Fruit fly (Drosophila melanogaster) whole organism, embryonic: ENCODE results near the gene CG3625.

Experiments
- CG11398 ChIP-seq: fragments of 200-800 bp; sonication (Bioruptor generic); optimal IDR thresholded peaks from 2 replicates; lab custom pipeline; 2016; ENCODE audit warnings: missing biosample characterization, missing genetic modification characterization
- CG12391 ChIP-seq: fragments of 200-800 bp; sonication (Bioruptor generic); optimal IDR thresholded peaks from 3 replicates; lab custom pipeline; 2018; ENCODE audit warnings: missing biosample characterization, mild to moderate bottlenecking, missing genetic modification characterization, moderate library complexity
- CG13287 ChIP-seq: fragments of 200-800 bp; sonication (Bioruptor generic); IDR thresholded peaks from 2 replicates; pipeline ENCODE4 v1.3.6; 2022; ENCODE audit warnings: missing biosample characterization, missing genetic modification characterization; ENCODE audit not compliant: partially characterized antibody
- CG15011 ChIP-seq: fragments of 200-800 bp; sonication (Bioruptor generic); optimal IDR thresholded peaks from 3 replicates; lab custom pipeline; 2018; ENCODE audit warnings: missing biosample characterization, mild to moderate bottlenecking, missing genetic modification characterization
- CG15601 ChIP-seq: fragments of 200-800 bp; sonication (Bioruptor generic); optimal IDR thresholded peaks from 3 replicates; lab custom pipeline; 2019; ENCODE audit warnings: missing biosample characterization, mild to moderate bottlenecking, missing genetic modification characterization, moderate library complexity
- CG17612 ChIP-seq: fragments of 200-800 bp; sonication (Bioruptor generic); IDR thresholded peaks from 2 replicates; pipeline ENCODE4 v1.3.6; 2022; ENCODE audit warnings: missing biosample characterization, missing genetic modification characterization
- CG17802 ChIP-seq: fragments of 200-800 bp; sonication (Bioruptor generic); optimal IDR thresholded peaks from 2 replicates; lab custom pipeline; 2018; ENCODE audit warnings: missing biosample characterization, mild to moderate bottlenecking, missing genetic modification characterization, moderate library complexity
- CG3163 ChIP-seq: fragments of 200-800 bp; sonication (Bioruptor generic); optimal IDR thresholded peaks from 3 replicates; lab custom pipeline; 2016; ENCODE audit warnings: missing biosample characterization, missing genetic modification characterization
- CG33557 ChIP-seq: fragments of 200-800 bp; sonication (Bioruptor generic); optimal IDR thresholded peaks from 2 replicates; lab custom pipeline; 2019; ENCODE audit warnings: missing biosample characterization, mild to moderate bottlenecking, missing genetic modification characterization, moderate library complexity
- CG3995 ChIP-seq: fragments of 200-800 bp; sonication (Bioruptor generic); optimal IDR thresholded peaks from 3 replicates; lab custom pipeline; 2016; ENCODE audit warnings: missing biosample characterization, missing genetic modification characterization
- CG4707 ChIP-seq: fragments of 200-800 bp; sonication (Bioruptor generic); optimal IDR thresholded peaks from 2 replicates; lab custom pipeline; 2018; ENCODE audit warnings: missing biosample characterization, mild to moderate bottlenecking, missing genetic modification characterization, moderate library complexity
- CG4854 ChIP-seq: fragments of 200-800 bp; sonication (Bioruptor generic); optimal IDR thresholded peaks from 2 replicates; lab custom pipeline; 2016; ENCODE audit warnings: missing biosample characterization, missing genetic modification characterization, inconsistent platforms
- CG6791 ChIP-seq: fragments of 200-800 bp; sonication (Bioruptor generic); IDR thresholded peaks from 3 replicates; pipeline ENCODE4 v1.3.6; 2022; ENCODE audit warnings: missing biosample characterization, missing genetic modification characterization; ENCODE audit not compliant: partially characterized antibody
- CG7786 ChIP-seq: fragments of 200-800 bp; sonication (Bioruptor generic); optimal IDR thresholded peaks from 2 replicates; lab custom pipeline; 2016; ENCODE audit warnings: missing biosample characterization, missing genetic modification characterization
- Dek ChIP-seq: fragments of 200-800 bp; sonication (Bioruptor generic); optimal IDR thresholded peaks from 3 replicates; lab custom pipeline; 2019; ENCODE audit warnings: missing biosample characterization, mild to moderate bottlenecking, missing genetic modification characterization, moderate library complexity
- Dll ChIP-seq: fragments of 200-800 bp; sonication (Bioruptor generic); IDR thresholded peaks from 4 replicates; pipeline ENCODE4 v1.3.6; 2022; ENCODE audit warnings: missing biosample characterization, missing genetic modification characterization; ENCODE audit not compliant: partially characterized antibody
- ERR ChIP-seq: fragments of 200-800 bp; sonication (Bioruptor generic); optimal IDR thresholded peaks from 2 replicates; lab custom pipeline; 2016; ENCODE audit warnings: missing biosample characterization, missing genetic modification characterization
- HLH54F ChIP-seq: fragments of 200-800 bp; sonication (Bioruptor generic); optimal IDR thresholded peaks from 3 replicates; lab custom pipeline; 2016; ENCODE audit warnings: missing biosample characterization, missing genetic modification characterization
- Hmr ChIP-seq: fragments of 200-800 bp; sonication (Bioruptor generic); optimal IDR thresholded peaks from 3 replicates; lab custom pipeline; 2017; ENCODE audit warnings: mild to moderate bottlenecking, missing biosample characterization, missing genetic modification reagents, missing genetic modification characterization
- Hr3 ChIP-seq: fragments of 200-800 bp; sonication (Bioruptor generic); optimal IDR thresholded peaks from 3 replicates; lab custom pipeline; 2016; ENCODE audit warnings: missing biosample characterization, missing genetic modification characterization
- MTF-1 ChIP-seq: fragments of 200-800 bp; sonication (Bioruptor generic); optimal IDR thresholded peaks from 2 replicates; lab custom pipeline; 2018; ENCODE audit warnings: missing biosample characterization, mild to moderate bottlenecking, missing genetic modification characterization, borderline replicate concordance
- Max ChIP-seq: fragments of 200-800 bp; sonication (Bioruptor generic); optimal IDR thresholded peaks from 2 replicates; lab custom pipeline; 2016; ENCODE audit warnings: missing biosample characterization, mild to moderate bottlenecking, missing genetic modification characterization
- Mes4 ChIP-seq: fragments of 200-800 bp; sonication (Bioruptor generic); optimal IDR thresholded peaks from 2 replicates; lab custom pipeline; 2016; ENCODE audit warnings: missing biosample characterization, missing genetic modification characterization
- NC2β ChIP-seq: fragments of 200-800 bp; sonication (Bioruptor generic); optimal IDR thresholded peaks from 2 replicates; lab custom pipeline; 2016; ENCODE audit warnings: missing biosample characterization, missing genetic modification characterization
- Opbp ChIP-seq: fragments of 200-800 bp; sonication (Bioruptor generic); IDR thresholded peaks from 3 replicates; pipeline ENCODE4 v1.3.6; 2022; ENCODE audit warnings: missing biosample characterization, missing genetic modification characterization; ENCODE audit not compliant: partially characterized antibody
- Optix ChIP-seq: fragments of 200-800 bp; sonication (Bioruptor generic); IDR thresholded peaks from 3 replicates; pipeline ENCODE4 v1.3.6; 2022; ENCODE audit warnings: missing biosample characterization, missing genetic modification characterization
- Ptx1 ChIP-seq: fragments of 200-800 bp; sonication (Bioruptor generic); IDR thresholded peaks from 2 replicates; pipeline ENCODE4 v1.3.6; 2022; ENCODE audit warnings: missing biosample characterization, missing genetic modification characterization
- Side ChIP-seq: fragments of 200-800 bp; sonication (Bioruptor generic); optimal IDR thresholded peaks from 2 replicates; lab custom pipeline; 2016; ENCODE audit warnings: missing biosample characterization, missing genetic modification characterization
- Tbp ChIP-seq: fragments of >200 bp; optimal IDR thresholded peaks from 2 replicates; lab custom pipeline; 2018; ENCODE audit warnings: missing biosample characterization, missing genetic modification characterization
- Xbp1 ChIP-seq: fragments of 200-800 bp; sonication (Bioruptor generic); optimal IDR thresholded peaks from 3 replicates; lab custom pipeline; 2016; ENCODE audit warnings: missing biosample characterization, mild to moderate bottlenecking, missing genetic modification characterization
- amos ChIP-seq: fragments of 200-800 bp; sonication (Bioruptor generic); IDR thresholded peaks from 2 replicates; pipeline ENCODE4 v1.3.6; 2022; ENCODE audit warnings: missing biosample characterization, missing genetic modification characterization; ENCODE audit not compliant: partially characterized antibody
- ato ChIP-seq: fragments of 200-800 bp; sonication (Bioruptor generic); IDR thresholded peaks from 2 replicates; pipeline ENCODE4 v1.3.6; 2022; ENCODE audit warnings: missing biosample characterization, missing genetic modification characterization; ENCODE audit not compliant: partially characterized antibody
- dm ChIP-seq: fragments of 200-800 bp; sonication (Bioruptor generic); optimal IDR thresholded peaks from 3 replicates; lab custom pipeline; 2016; ENCODE audit warnings: missing biosample characterization, missing genetic modification characterization
- gcm ChIP-seq: fragments of 200-800 bp; sonication (Bioruptor generic); optimal IDR thresholded peaks from 2 replicates; lab custom pipeline; 2019; ENCODE audit warnings: missing biosample characterization, mild to moderate bottlenecking, missing genetic modification characterization, moderate library complexity
- grn ChIP-seq: fragments of 200-800 bp; sonication (Bioruptor generic); optimal IDR thresholded peaks from 3 replicates; lab custom pipeline; 2017; ENCODE audit warnings: missing biosample characterization, missing genetic modification characterization
- jumu ChIP-seq: fragments of 200-800 bp; sonication (Bioruptor generic); optimal IDR thresholded peaks from 3 replicates; lab custom pipeline; 2016; ENCODE audit warnings: missing biosample characterization, missing genetic modification characterization
- knrl ChIP-seq: fragments of 200-800 bp; sonication (Bioruptor generic); IDR thresholded peaks from 3 replicates; pipeline ENCODE4 v1.3.6; 2022; ENCODE audit warnings: missing biosample characterization, missing genetic modification characterization; ENCODE audit not compliant: partially characterized antibody
- lov ChIP-seq, 2 experiments: fragments of 200-800 bp in 1 of 2; fragments of >200 bp in 1 of 2; sonication (Bioruptor generic) in 1 of 2; IDR thresholded peaks in 1 of 2; optimal IDR thresholded peaks in 1 of 2; 2 replicates in 1 of 2; 3 replicates in 1 of 2; pipeline versions ENCODE4 v1.3.6 to Lab custom; 2017 to 2022; ENCODE audit warnings: missing biosample characterization in 1 of 2, missing genetic modification characterization in 1 of 2
- luna ChIP-seq: fragments of 200-800 bp; sonication (Bioruptor generic); optimal IDR thresholded peaks from 2 replicates; lab custom pipeline; 2016; ENCODE audit warnings: missing biosample characterization, missing genetic modification characterization
- mam ChIP-seq: fragments of 200-800 bp; sonication (Bioruptor generic); optimal IDR thresholded peaks from 3 replicates; lab custom pipeline; 2016; ENCODE audit warnings: missing biosample characterization, missing genetic modification characterization
- nom ChIP-seq: fragments of 200-800 bp; sonication (Bioruptor generic); optimal IDR thresholded peaks from 2 replicates; lab custom pipeline; 2017; ENCODE audit warnings: missing biosample characterization, missing genetic modification characterization, mild to moderate bottlenecking, moderate library complexity, missing genetic modification reagents
- scrt ChIP-seq: fragments of 200-800 bp; sonication (Bioruptor generic); optimal IDR thresholded peaks from 2 replicates; lab custom pipeline; 2018; ENCODE audit warnings: missing biosample characterization, mild to moderate bottlenecking, missing genetic modification characterization, moderate library complexity
- slp2 ChIP-seq: fragments of 200-800 bp; sonication (Bioruptor generic); optimal IDR thresholded peaks from 2 replicates; lab custom pipeline; 2016; ENCODE audit warnings: missing biosample characterization, missing genetic modification characterization
- stwl ChIP-seq: fragments of 200-800 bp; sonication (Bioruptor generic); optimal IDR thresholded peaks from 3 replicates; lab custom pipeline; 2018; ENCODE audit warnings: missing biosample characterization, mild to moderate bottlenecking, missing genetic modification characterization, moderate library complexity
- twi ChIP-seq: fragments of 200-800 bp; optimal IDR thresholded peaks from 2 replicates; lab custom pipeline; 2019; ENCODE audit warnings: missing biosample characterization, mild to moderate bottlenecking, missing genetic modification characterization, moderate library complexity
- unc-4 ChIP-seq: fragments of 200-800 bp; sonication (Bioruptor generic); IDR thresholded peaks from 2 replicates; pipeline ENCODE4 v1.3.6; 2022; ENCODE audit warnings: missing biosample characterization, missing genetic modification characterization; ENCODE audit not compliant: partially characterized antibody
- vfl ChIP-seq: fragments of 200-800 bp; sonication (Bioruptor generic); optimal IDR thresholded peaks from 2 replicates; lab custom pipeline; 2016; ENCODE audit warnings: missing biosample characterization, missing genetic modification characterization
- vnd ChIP-seq: fragments of 200-800 bp; sonication (Bioruptor generic); IDR thresholded peaks from 3 replicates; pipeline ENCODE4 v1.3.6; 2022; ENCODE audit warnings: missing biosample characterization, missing genetic modification characterization; ENCODE audit not compliant: partially characterized antibody

The CG3625 gene

DNA sequence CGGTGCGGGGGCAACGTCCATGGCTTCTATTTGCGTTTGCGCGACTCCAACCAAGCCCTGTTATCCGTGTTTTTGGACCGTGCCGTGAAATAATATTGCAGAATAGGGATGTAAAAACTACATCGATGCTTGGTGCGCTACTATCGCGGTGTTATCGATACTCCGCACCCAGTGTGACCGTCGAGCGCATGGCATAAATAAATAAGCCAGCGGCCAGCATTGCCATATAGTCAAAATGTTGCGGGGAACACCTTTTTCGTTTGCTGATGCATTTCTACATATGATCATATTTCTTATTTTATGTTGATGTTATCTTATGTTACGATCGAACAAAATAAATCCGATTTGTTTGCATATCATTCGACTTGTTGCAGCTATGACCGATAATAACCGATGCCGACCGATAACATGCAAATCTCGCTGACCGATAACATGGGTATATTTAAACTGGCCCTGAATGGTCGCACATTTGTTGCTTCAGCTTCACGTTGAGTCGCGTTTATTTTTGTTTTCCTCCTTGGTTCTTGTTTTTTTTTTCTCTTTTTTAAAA is 14.4 kb downstream of the CG3625 start, which contains the start of gene smo (continued):
- TF ChIP-seq grn (GFP tag; lab: Kevin White, UChicago) (peak; percentile 34), Xbp1 (GFP tag; lab: Kevin White, UChicago) (peak; percentile 56), CG7786 (peak; percentile 24), CG3995 (GFP tag; lab: Kevin White, UChicago) (peak; percentile 57), Tbp (GFP tag; lab: Kevin White, UChicago) (no peak), CG12391 (tag; lab: Kevin White, UChicago) (peak; percentile 57), scrt (peak; percentile 92), lov (optimal IDR thresholded peaks at IDR 0.05; lab: Kevin White, UChicago) (no peak), lov (GFP tag; IDR thresholded peaks at IDR 0.05; lab: Robert Waterston, UW) (no peak), Mes4 (GFP tag; lab: Kevin White, UChicago) (peak; percentile 29), HLH54F (GFP tag; lab: Kevin White, UChicago) (peak; percentile 65), unc-4 (GFP tag; lab: Robert Waterston, UW) (peak; percentile 87), CG33557 (GFP tag; lab: Kevin White, UChicago) (no peak), slp2 (GFP tag; lab: Kevin White, UChicago) (peak; percentile 56), Opbp (GFP tag; lab: Robert Waterston, UW) (peak; percentile 81), luna (GFP tag; lab: Kevin White, UChicago) (peak; percentile 16), dm (GFP tag; lab: Kevin White, UChicago) (peak; percentile 83), Side (GFP tag; lab: Kevin White, UChicago) (peak; percentile 73), vnd (GFP tag; lab: Robert Waterston, UW) (peak; percentile 79), CG17802 (tag; lab: Kevin White, UChicago) (no peak), ERR (GFP tag; lab: Kevin White, UChicago) (peak; percentile 5), knrl (GFP tag; lab: Robert Waterston, UW) (peak; percentile 90), Dek (tag; lab: Kevin White, UChicago) (no peak), Ptx1 (GFP tag; lab: Robert Waterston, UW) (peak; percentile 24; the same call in 1 of the 2 replicates), Max (GFP tag; lab: Kevin White, UChicago) (peak; percentile 44), jumu (GFP tag; lab: Kevin White, UChicago) (peak; percentile 61), ato (peak; percentile 81), vfl (peak; percentile 3), CG15011 (GFP tag; lab: Kevin White, UChicago) (no peak), NC2β (peak; percentile 56), Optix (GFP tag; lab: Robert Waterston, UW) (no peak), CG15601 (tag; lab: Kevin White, UChicago) (peak; percentile 29), MTF-1 (GFP tag; lab: Kevin White, UChicago) (no peak), stwl (tag; lab: Kevin White, UChicago) (peak; percentile 81), Hmr (GFP tag; lab: Kevin White, UChicago) (peak; percentile 60), CG4707 (no peak), nom (GFP tag; lab: Kevin White, UChicago) (peak; percentile 23), amos (GFP tag; lab: Robert Waterston, UW) (peak; percentile 91), CG3163 (GFP tag; lab: Kevin White, UChicago) (peak; percentile 40), CG13287 (peak; percentile 90), CG11398 (peak; percentile 27), mam (peak; percentile 22), Dll (GFP tag; lab: Robert Waterston, UW) (peak; percentile 86), CG6791 (GFP tag; lab: Robert Waterston, UW) (peak; percentile 81; the same call in 2 of the 3 replicates), CG4854 (GFP tag; lab: Kevin White, UChicago) (no peak), twi (tag; lab: Kevin White, UChicago) (peak; percentile 25), Hr3 (GFP tag; lab: Kevin White, UChicago) (peak; percentile 33), gcm (GFP tag; lab: Kevin White, UChicago) (no peak), CG17612 (GFP tag; lab: Robert Waterston, UW) (no peak; the same call in 1 of the 2 replicates)
